Worm (Caenorhabditis elegans): Measurements from ENCODE around the gene asp-12.

DNA sequence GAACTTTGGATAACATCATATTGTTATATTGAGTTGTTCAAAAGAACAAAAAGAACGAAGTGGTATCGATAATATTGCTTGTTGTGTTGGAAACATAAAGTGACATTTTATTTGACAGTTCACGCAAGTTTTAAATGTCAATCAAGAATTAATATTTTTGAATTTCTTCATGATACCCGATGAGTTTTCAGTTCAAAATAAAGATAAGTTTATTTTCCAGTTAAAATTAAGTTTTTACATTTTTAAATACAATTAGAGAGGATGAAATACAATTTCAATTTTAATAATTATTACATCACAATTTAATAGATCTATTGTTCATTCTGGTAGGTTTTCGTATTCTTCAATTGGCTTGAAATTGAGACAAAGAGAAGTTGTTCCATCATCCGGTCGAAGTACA lies 28.5 kb downstream of the asp-12 start, which contains the start of gene W02D7.4:
- TF ChIP-seq atf-7 (tag; optimal IDR thresholded peaks at IDR 0.05) (no peak), ztf-22 (GFP tag; optimal IDR thresholded peaks at IDR 0.05) (no peak), cebp-1 (GFP tag; IDR thresholded peaks at IDR 0.05) (no peak), cebp-1 (tag; optimal IDR thresholded peaks at IDR 0.05) (no peak), B0336.3 (GFP tag; IDR thresholded peaks at IDR 0.05) (no peak), chd-7 (tag; optimal IDR thresholded peaks at IDR 0.05) (no peak), ama-1 (optimal IDR thresholded peaks at IDR 0.05) (no peak), ama-1 (GFP tag; optimal IDR thresholded peaks at IDR 0.05) (no peak), bed-1 (GFP tag; IDR thresholded peaks at IDR 0.05) (no peak), ekl-4 (GFP tag; IDR thresholded peaks at IDR 0.05) (no peak), snpc-4 (GFP tag; optimal IDR thresholded peaks at IDR 0.05) (no peak), snpc-4 (tag; optimal IDR thresholded peaks at IDR 0.05) (no peak), madf-8 (GFP tag; conservative IDR thresholded peaks at IDR 0.05) (no peak), ztf-26 (tag; optimal IDR thresholded peaks at IDR 0.05) (no peak), sea-2 (GFP tag; IDR thresholded peaks at IDR 0.05) (no peak), ccch-3 (GFP tag; optimal IDR thresholded peaks at IDR 0.05) (no peak)

Measured in whole organism, young adult.